Fruit fly (Drosophila melanogaster) whole organism, prepupa: ENCODE data around the gene hob.

ENCODE experiments used
- Blimp-1 ChIP-seq: fragments of 200-800 bp; sonication (Bioruptor generic); optimal IDR thresholded peaks from 3 replicates; lab custom pipeline; 2017; ENCODE audit warnings: missing biosample characterization, missing genetic modification characterization, mild to moderate bottlenecking, moderate library complexity, missing genetic modification reagents
- CG10631 ChIP-seq: fragments of 200-800 bp; sonication (Bioruptor generic); optimal IDR thresholded peaks from 2 replicates; lab custom pipeline; 2016; ENCODE audit warnings: missing biosample characterization, missing genetic modification characterization
- CG10669 ChIP-seq: fragments of 200-800 bp; sonication (Bioruptor generic); optimal IDR thresholded peaks from 3 replicates; lab custom pipeline; 2018; ENCODE audit warnings: missing biosample characterization, mild to moderate bottlenecking, missing genetic modification characterization, moderate library complexity
- CG11294 ChIP-seq: fragments of 200-800 bp; sonication (Bioruptor generic); IDR thresholded peaks from 2 replicates; pipeline ENCODE4 v1.3.6; 2022; ENCODE audit warnings: missing biosample characterization, missing genetic modification characterization
- CG1621 ChIP-seq: fragments of 200-800 bp; sonication (Bioruptor generic); optimal IDR thresholded peaks from 3 replicates; lab custom pipeline; 2018; ENCODE audit warnings: missing biosample characterization, mild to moderate bottlenecking, missing genetic modification characterization
- CG16779 ChIP-seq: fragments of 200-800 bp; sonication (Bioruptor generic); optimal IDR thresholded peaks from 3 replicates; lab custom pipeline; 2017; ENCODE audit warnings: missing biosample characterization, mild to moderate bottlenecking, missing genetic modification characterization
- CG3032 ChIP-seq: fragments of 200-800 bp; optimal IDR thresholded peaks from 2 replicates; lab custom pipeline; 2019; ENCODE audit warnings: missing biosample characterization, mild to moderate bottlenecking, missing genetic modification characterization, moderate library complexity
- CG31627 ChIP-seq: fragments of 200-800 bp; sonication (Bioruptor generic); optimal IDR thresholded peaks from 3 replicates; lab custom pipeline; 2016; ENCODE audit warnings: missing biosample characterization, missing genetic modification characterization
- CG32006 ChIP-seq: fragments of 200-800 bp; sonication (Bioruptor generic); optimal IDR thresholded peaks from 3 replicates; lab custom pipeline; 2017; ENCODE audit warnings: missing biosample characterization, mild to moderate bottlenecking, missing genetic modification characterization
- CG34406 ChIP-seq: fragments of 200-800 bp; sonication (Bioruptor generic); optimal IDR thresholded peaks from 3 replicates; lab custom pipeline; 2016; ENCODE audit warnings: missing biosample characterization, missing genetic modification characterization
- CG4318 ChIP-seq: fragments of 200-800 bp; sonication (Bioruptor generic); optimal IDR thresholded peaks from 3 replicates; lab custom pipeline; 2017; ENCODE audit warnings: missing biosample characterization, mild to moderate bottlenecking, missing genetic modification characterization
- CG6163 ChIP-seq: fragments of 200-800 bp; sonication (Bioruptor generic); IDR thresholded peaks from 3 replicates; pipeline ENCODE4 v1.3.6; 2022; ENCODE audit warnings: missing biosample characterization, missing genetic modification characterization
- CG6276 ChIP-seq: fragments of 200-800 bp; sonication (Bioruptor generic); optimal IDR thresholded peaks from 2 replicates; lab custom pipeline; 2017; ENCODE audit warnings: missing biosample characterization, mild to moderate bottlenecking, missing genetic modification characterization
- CG6808 ChIP-seq: fragments of 200-800 bp; sonication (Bioruptor generic); optimal IDR thresholded peaks from 3 replicates; lab custom pipeline; 2017; ENCODE audit warnings: missing biosample characterization, missing genetic modification characterization, mild to moderate bottlenecking, moderate library complexity, missing genetic modification reagents
- CG6854 ChIP-seq: fragments of 200-800 bp; sonication (Bioruptor generic); optimal IDR thresholded peaks from 2 replicates; lab custom pipeline; 2017; ENCODE audit warnings: missing biosample characterization, mild to moderate bottlenecking, missing genetic modification characterization
- CG8119 ChIP-seq: fragments of 200-800 bp; sonication (Bioruptor generic); IDR thresholded peaks from 3 replicates; pipeline ENCODE4 v1.3.6; 2022; ENCODE audit warnings: missing biosample characterization, missing genetic modification characterization
- CG8632 ChIP-seq: fragments of 200-800 bp; sonication (Bioruptor generic); optimal IDR thresholded peaks from 3 replicates; lab custom pipeline; 2016; ENCODE audit warnings: missing biosample characterization, missing genetic modification characterization
- CG9139 ChIP-seq: fragments of 200-800 bp; sonication (Bioruptor generic); optimal IDR thresholded peaks from 3 replicates; lab custom pipeline; 2017; ENCODE audit warnings: missing biosample characterization, mild to moderate bottlenecking, missing genetic modification characterization
- Ets96B ChIP-seq: fragments of 200-800 bp; optimal IDR thresholded peaks from 2 replicates; lab custom pipeline; 2019; ENCODE audit warnings: missing biosample characterization, mild to moderate bottlenecking, missing genetic modification characterization, moderate library complexity
- Gug ChIP-seq: fragments of 200-800 bp; sonication (Bioruptor generic); IDR thresholded peaks from 2 replicates; pipeline ENCODE4 v1.3.6; 2022; ENCODE audit warnings: missing biosample characterization, missing genetic modification characterization
- Hr38 ChIP-seq: sonication (Bioruptor generic); optimal IDR thresholded peaks from 2 replicates; lab custom pipeline; 2016; ENCODE audit warnings: missing biosample characterization, missing genetic modification characterization
- Hr39 ChIP-seq: fragments of 200-800 bp; sonication (Bioruptor generic); optimal IDR thresholded peaks from 2 replicates; lab custom pipeline; 2016; ENCODE audit warnings: missing biosample characterization, missing genetic modification characterization
- Hr4 ChIP-seq: fragments of 200-800 bp; sonication (Bioruptor generic); optimal IDR thresholded peaks from 3 replicates; lab custom pipeline; 2016; ENCODE audit warnings: missing biosample characterization, missing genetic modification characterization
- Lpt ChIP-seq: fragments of 200-800 bp; sonication (Bioruptor generic); optimal IDR thresholded peaks from 3 replicates; lab custom pipeline; 2016; ENCODE audit warnings: missing biosample characterization, missing genetic modification characterization
- Smox ChIP-seq: fragments of 200-800 bp; sonication (Bioruptor generic); optimal IDR thresholded peaks from 3 replicates; lab custom pipeline; 2016; ENCODE audit warnings: missing biosample characterization, missing genetic modification characterization
- Sox102F ChIP-seq: fragments of 200-800 bp; sonication (Bioruptor generic); optimal IDR thresholded peaks from 2 replicates; lab custom pipeline; 2016; ENCODE audit warnings: missing biosample characterization, mild to moderate bottlenecking, missing genetic modification characterization
- Sox14 ChIP-seq: fragments of 200-800 bp; sonication (Bioruptor generic); optimal IDR thresholded peaks from 3 replicates; lab custom pipeline; 2016; ENCODE audit warnings: missing biosample characterization, missing genetic modification characterization
- Sox15 ChIP-seq: fragments of 200-800 bp; sonication (Bioruptor generic); optimal IDR thresholded peaks from 3 replicates; lab custom pipeline; 2016; ENCODE audit warnings: missing biosample characterization, missing genetic modification characterization
- acj6 ChIP-seq: fragments of 200-800 bp; sonication (Bioruptor generic); optimal IDR thresholded peaks from 3 replicates; lab custom pipeline; 2016; ENCODE audit warnings: missing biosample characterization, missing genetic modification characterization
- cyc ChIP-seq: fragments of 200-800 bp; sonication (Bioruptor generic); optimal IDR thresholded peaks from 3 replicates; lab custom pipeline; 2016; ENCODE audit warnings: missing biosample characterization, missing genetic modification characterization
- eg ChIP-seq: fragments of 200-800 bp; sonication (Bioruptor generic); IDR thresholded peaks from 3 replicates; pipeline ENCODE4 v1.3.6; 2022; ENCODE audit warnings: missing biosample characterization, missing genetic modification characterization
- esn ChIP-seq: fragments of 200-800 bp; sonication (Bioruptor generic); optimal IDR thresholded peaks from 2 replicates; lab custom pipeline; 2016; ENCODE audit warnings: missing biosample characterization, mild to moderate bottlenecking, missing genetic modification characterization, moderate library complexity
- fd59A ChIP-seq: fragments of 200-800 bp; sonication (Bioruptor generic); optimal IDR thresholded peaks from 2 replicates; lab custom pipeline; 2017; ENCODE audit warnings: missing biosample characterization, mild to moderate bottlenecking, missing genetic modification characterization, missing genetic modification reagents
- lz ChIP-seq: fragments of 200-800 bp; sonication (Bioruptor generic); optimal IDR thresholded peaks from 3 replicates; lab custom pipeline; 2016; ENCODE audit warnings: missing biosample characterization, missing genetic modification characterization
- salr ChIP-seq, 2 experiments: fragments of 200-800 bp; sonication (Bioruptor generic); optimal IDR thresholded peaks; 3 replicates each; lab custom pipeline; 2016 to 2018; ENCODE audit warnings: missing biosample characterization in 2 of 2, missing genetic modification characterization in 2 of 2, mild to moderate bottlenecking in 1 of 2
- spab ChIP-seq: fragments of 200-800 bp; sonication (Bioruptor generic); optimal IDR thresholded peaks from 2 replicates; lab custom pipeline; 2017; ENCODE audit warnings: missing biosample characterization, mild to moderate bottlenecking, missing genetic modification characterization, missing genetic modification reagents
- ss ChIP-seq, 2 experiments: fragments of 200-800 bp; sonication (Bioruptor generic); optimal IDR thresholded peaks; 2 replicates in 1 of 2; 3 replicates in 1 of 2; lab custom pipeline; 2017 to 2018; ENCODE audit warnings: mild to moderate bottlenecking in 2 of 2, missing biosample characterization in 2 of 2, missing genetic modification characterization in 2 of 2, moderate library complexity in 1 of 2
- svp ChIP-seq: fragments of 200-800 bp; sonication (Bioruptor generic); peaks from one replicate; lab custom pipeline; 2016; ENCODE audit warnings: missing biosample characterization, missing genetic modification characterization
- topi ChIP-seq: fragments of 200-800 bp; sonication (Bioruptor generic); optimal IDR thresholded peaks from 3 replicates; lab custom pipeline; 2016; ENCODE audit warnings: missing biosample characterization, missing genetic modification characterization

The hob gene

dm6 chr3L:3179474-3179873, 39.2 kb downstream of the hob start (continued):
- peak; percentile 92 for TF ChIP-seq CG1621 (tag; lab: Kevin White, UChicago)
- TF ChIP-seq CG10631, result no peak
- TF ChIP-seq Hr38, result no peak
- peak; percentile 94 for TF ChIP-seq esn (GFP tag; lab: Kevin White, UChicago)
- TF ChIP-seq CG10669 (GFP tag; lab: Kevin White, UChicago), result peak; percentile 93
- TF ChIP-seq CG34406 (GFP tag; lab: Kevin White, UChicago), result peak; percentile 89
- peak; percentile 76 for TF ChIP-seq Blimp-1 (GFP tag; lab: Kevin White, UChicago)
- peak; percentile 95 for TF ChIP-seq Ets96B (tag; lab: Kevin White, UChicago)
- TF ChIP-seq CG32006 (GFP tag; lab: Kevin White, UChicago), result peak; percentile 85
- TF ChIP-seq svp (GFP tag; lab: Kevin White, UChicago), result no peak
- TF ChIP-seq CG11294 (GFP tag; lab: Robert Waterston, UW), result peak; percentile 78
- TF ChIP-seq Sox102F, result no peak
- peak; percentile 77 for TF ChIP-seq Sox15 (GFP tag; lab: Kevin White, UChicago)
- TF ChIP-seq eg (GFP tag; lab: Robert Waterston, UW), result peak; percentile 95
- peak in 1 of 2 experiments; percentile 84 for TF ChIP-seq salr (GFP tag; optimal IDR thresholded peaks at IDR 0.05; lab: Kevin White, UChicago)
- peak; percentile 75 for TF ChIP-seq Hr4 (GFP tag; lab: Kevin White, UChicago)
- peak; percentile 94 for TF ChIP-seq topi (GFP tag; lab: Kevin White, UChicago)
- peak; percentile 84 for TF ChIP-seq CG8119 (GFP tag; lab: Robert Waterston, UW)

- TF ChIP-seq Lpt (GFP tag; lab: Kevin White, UChicago) (peak; percentile 19), CG6163 (GFP tag; lab: Robert Waterston, UW) (peak; percentile 29; the same call in 1 of the 3 replicates), CG31627 (GFP tag; lab: Kevin White, UChicago) (peak; percentile 79), CG9139 (GFP tag; lab: Kevin White, UChicago) (no peak), Gug (peak; percentile 28; the same call in 1 of the 2 replicates), Hr39 (peak; percentile 81), Sox102F (no peak), cyc (peak; percentile 57), Sox15 (GFP tag; lab: Kevin White, UChicago) (peak; percentile 38), lz (GFP tag; lab: Kevin White, UChicago) (peak; percentile 84), CG3032 (tag; lab: Kevin White, UChicago) (peak; percentile 44), fd59A (peak; percentile 6), Smox (GFP tag; lab: Kevin White, UChicago) (peak; percentile 59), CG34406 (GFP tag; lab: Kevin White, UChicago) (peak; percentile 11), CG6276 (GFP tag; lab: Kevin White, UChicago) (no peak), esn (GFP tag; lab: Kevin White, UChicago) (peak; percentile 76)
Observed at dm6 chr3L:3178530-3179096, 40.1 kb downstream of the hob start, which contains the start of the genes MnM and Girdin. Gene MnM (minus strand): TSS chr3L:3178580. Gene Girdin (plus strand): TSS chr3L:3178930.

- TF ChIP-seq CG6854 (GFP tag; lab: Kevin White, UChicago), result no peak
- TF ChIP-seq salr (GFP tag; optimal IDR thresholded peaks at IDR 0.05; lab: Kevin White, UChicago), result no peak
- TF ChIP-seq CG4318 (GFP tag; lab: Kevin White, UChicago), result no peak
Observed at dm6 chr3L:3177872-3178271, 40.8 kb downstream of the hob start.

DNA sequence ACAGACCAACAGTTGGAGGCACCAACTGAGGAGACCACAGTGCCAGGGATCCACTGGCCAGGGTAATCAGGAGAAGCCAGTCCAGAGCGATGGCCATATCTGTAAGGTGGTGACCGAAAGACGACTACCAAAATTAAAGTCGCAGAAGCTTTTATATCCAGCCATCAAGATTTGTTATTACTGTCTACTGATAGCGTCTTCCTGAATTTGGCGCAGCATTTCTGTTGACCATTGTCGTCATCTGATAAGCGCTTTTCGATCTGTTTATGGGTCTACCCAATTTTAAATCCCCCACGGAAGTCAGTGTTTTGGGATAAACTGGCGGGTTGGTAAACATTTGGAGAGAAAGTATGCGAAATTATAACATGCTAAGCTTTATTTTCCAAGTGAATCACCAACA, 46.3 kb downstream of the hob start, which contains the start of gene CG14963:
CG14963 (minus strand) TSS at position 101 of the 400 bp plus-strand sequence.
- TF ChIP-seq CG6808 (GFP tag; lab: Kevin White, UChicago), result no peak
- TF ChIP-seq CG8119 (GFP tag; lab: Robert Waterston, UW), result no peak
- no peak for TF ChIP-seq topi (GFP tag; lab: Kevin White, UChicago)
- no peak for TF ChIP-seq Ets96B (tag; lab: Kevin White, UChicago)
- no peak for TF ChIP-seq svp (GFP tag; lab: Kevin White, UChicago)
- TF ChIP-seq esn (GFP tag; lab: Kevin White, UChicago), result no peak
- no peak for TF ChIP-seq CG4318 (GFP tag; lab: Kevin White, UChicago)
- TF ChIP-seq CG10631, result no peak
- TF ChIP-seq CG16779 (tag; lab: Kevin White, UChicago), result no peak
- TF ChIP-seq Sox102F, result no peak
- TF ChIP-seq CG31627 (GFP tag; lab: Kevin White, UChicago), result no peak
- no peak for TF ChIP-seq CG8632
- TF ChIP-seq spab, result no peak
- no peak for TF ChIP-seq acj6 (GFP tag; lab: Kevin White, UChicago)
- no peak for TF ChIP-seq Lpt (GFP tag; lab: Kevin White, UChicago)
- no peak for TF ChIP-seq ss (GFP tag; optimal IDR thresholded peaks at IDR 0.05; lab: Kevin White, UChicago)
- TF ChIP-seq Sox14, result no peak
- no peak for TF ChIP-seq CG6276 (GFP tag; lab: Kevin White, UChicago)
